Fruit fly (Drosophila melanogaster) whole organism, embryonic: ENCODE data around the gene CG32313.
A peak's percentile ranks its signal among the peaks of the same experiment; 100 is the strongest.

Experiments used
- Atf6 ChIP-seq: fragments of 200-800 bp; sonication (Bioruptor generic); IDR thresholded peaks from 2 replicates; pipeline ENCODE4 v1.3.6; 2022; ENCODE audit warnings: missing biosample characterization, missing genetic modification characterization
- B-H1 ChIP-seq: fragments of 200-800 bp; sonication (Bioruptor generic); IDR thresholded peaks from 3 replicates; pipeline ENCODE4 v1.3.6; 2022; ENCODE audit warnings: missing biosample characterization, missing genetic modification characterization
- CG10543 ChIP-seq: fragments of 200-800 bp; sonication (Bioruptor generic); optimal IDR thresholded peaks from 3 replicates; lab custom pipeline; 2017; ENCODE audit warnings: missing biosample characterization, mild to moderate bottlenecking, missing genetic modification characterization, moderate library complexity
- CG11093 ChIP-seq: fragments of 200-800 bp; sonication (Bioruptor generic); IDR thresholded peaks from 3 replicates; pipeline ENCODE4 v1.3.6; 2022; ENCODE audit warnings: missing biosample characterization, missing genetic modification characterization
- CG12155 ChIP-seq: fragments of 200-800 bp; sonication (Bioruptor generic); optimal IDR thresholded peaks from 3 replicates; lab custom pipeline; 2016; ENCODE audit warnings: missing biosample characterization, missing genetic modification characterization
- CG13775 ChIP-seq: fragments of 200-800 bp; sonication (Bioruptor generic); optimal IDR thresholded peaks from 3 replicates; lab custom pipeline; 2017; ENCODE audit warnings: missing biosample characterization, mild to moderate bottlenecking, missing genetic modification characterization
- CG13894 ChIP-seq: fragments of 200-800 bp; sonication (Bioruptor generic); optimal IDR thresholded peaks from 3 replicates; lab custom pipeline; 2018; ENCODE audit warnings: missing biosample characterization, mild to moderate bottlenecking, missing genetic modification characterization, moderate library complexity
- CG15601 ChIP-seq: fragments of 200-800 bp; sonication (Bioruptor generic); optimal IDR thresholded peaks from 3 replicates; lab custom pipeline; 2019; ENCODE audit warnings: missing biosample characterization, mild to moderate bottlenecking, missing genetic modification characterization, moderate library complexity
- CG16779 ChIP-seq: fragments of 200-800 bp; sonication (Bioruptor generic); IDR thresholded peaks from 2 replicates; pipeline ENCODE4 v1.3.6; 2022; ENCODE audit warnings: missing biosample characterization, missing genetic modification characterization
- CG17359 ChIP-seq: fragments of 200-800 bp; sonication (Bioruptor generic); optimal IDR thresholded peaks from 3 replicates; lab custom pipeline; 2018; ENCODE audit warnings: missing biosample characterization, mild to moderate bottlenecking, missing genetic modification characterization, moderate library complexity
- CG2116 ChIP-seq: fragments of 200-800 bp; sonication (Bioruptor generic); optimal IDR thresholded peaks from 3 replicates; lab custom pipeline; 2018; ENCODE audit warnings: missing biosample characterization, mild to moderate bottlenecking, missing genetic modification characterization
- CG33213 ChIP-seq: fragments of 200-800 bp; sonication (Bioruptor generic); optimal IDR thresholded peaks from 3 replicates; lab custom pipeline; 2016; ENCODE audit warnings: missing biosample characterization, missing genetic modification characterization
- CG5953 ChIP-seq: fragments of 200-800 bp; sonication (Bioruptor generic); IDR thresholded peaks from 2 replicates; pipeline ENCODE4 v1.3.6; 2022; ENCODE audit warnings: missing biosample characterization, missing genetic modification characterization
- CG6689 ChIP-seq: fragments of 200-800 bp; sonication (Bioruptor generic); IDR thresholded peaks from 2 replicates; pipeline ENCODE4 v1.3.6; 2022; ENCODE audit warnings: missing biosample characterization, missing genetic modification characterization
- CG6813 ChIP-seq: fragments of 200-800 bp; sonication (Bioruptor generic); optimal IDR thresholded peaks from 2 replicates; lab custom pipeline; 2017; ENCODE audit warnings: missing biosample characterization, missing genetic modification characterization, mild to moderate bottlenecking, moderate library complexity, missing genetic modification reagents
- CG7839 ChIP-seq: fragments of 200-800 bp; sonication (Bioruptor generic); optimal IDR thresholded peaks from 3 replicates; lab custom pipeline; 2018; ENCODE audit warnings: missing biosample characterization, mild to moderate bottlenecking, missing genetic modification characterization, moderate library complexity
- CG7928 ChIP-seq: fragments of 200-800 bp; sonication (Bioruptor generic); optimal IDR thresholded peaks from 2 replicates; lab custom pipeline; 2017; ENCODE audit warnings: missing biosample characterization, mild to moderate bottlenecking, missing genetic modification characterization
- CG8765 ChIP-seq: fragments of 200-800 bp; sonication (Bioruptor generic); IDR thresholded peaks from 2 replicates; pipeline ENCODE4 v1.3.6; 2022; ENCODE audit warnings: missing biosample characterization, missing genetic modification characterization
- CG9609 ChIP-seq: fragments of 200-800 bp; sonication (Bioruptor generic); optimal IDR thresholded peaks from 3 replicates; lab custom pipeline; 2016; ENCODE audit warnings: missing biosample characterization, missing genetic modification characterization
- CG9817 ChIP-seq: fragments of 200-800 bp; sonication (Bioruptor generic); optimal IDR thresholded peaks from 2 replicates; lab custom pipeline; 2018; ENCODE audit warnings: missing biosample characterization, mild to moderate bottlenecking, missing genetic modification characterization, moderate library complexity
- CkIIα-i1 ChIP-seq: fragments of 200-800 bp; sonication (Bioruptor generic); IDR thresholded peaks from 2 replicates; pipeline ENCODE4 v1.3.6; 2022; ENCODE audit warnings: missing biosample characterization, missing genetic modification characterization
- Dll ChIP-seq: fragments of 200-800 bp; sonication (Bioruptor generic); IDR thresholded peaks from 4 replicates; pipeline ENCODE4 v1.3.6; 2022; ENCODE audit warnings: missing biosample characterization, missing genetic modification characterization; ENCODE audit not compliant: partially characterized antibody
- Eip74EF ChIP-seq, 2 experiments: fragments of 200-800 bp in 1 of 2; fragments of >200 bp in 1 of 2; sonication (Bioruptor generic) in 1 of 2; optimal IDR thresholded peaks; 2 replicates each; lab custom pipeline; 2017 to 2019; ENCODE audit warnings: missing biosample characterization in 2 of 2, missing genetic modification characterization in 2 of 2, mild to moderate bottlenecking in 1 of 2, moderate library complexity in 1 of 2
- Ets65A ChIP-seq: fragments of 200-800 bp; sonication (Bioruptor generic); peaks from one replicate; lab custom pipeline; 2016; ENCODE audit warnings: missing biosample characterization, missing genetic modification characterization
- HLHmδ ChIP-seq: fragments of 200-800 bp; sonication (Bioruptor generic); optimal IDR thresholded peaks from 2 replicates; lab custom pipeline; 2018; ENCODE audit warnings: missing biosample characterization, mild to moderate bottlenecking, missing genetic modification characterization, moderate library complexity
- Hey ChIP-seq: fragments of 200-800 bp; sonication (Bioruptor generic); optimal IDR thresholded peaks from 3 replicates; lab custom pipeline; 2018; ENCODE audit warnings: missing biosample characterization, mild to moderate bottlenecking, missing genetic modification characterization
- MTF-1 ChIP-seq: fragments of 200-800 bp; sonication (Bioruptor generic); optimal IDR thresholded peaks from 2 replicates; lab custom pipeline; 2018; ENCODE audit warnings: missing biosample characterization, mild to moderate bottlenecking, missing genetic modification characterization, borderline replicate concordance
- Nf-YA ChIP-seq: fragments of 200-800 bp; sonication (Bioruptor generic); IDR thresholded peaks from 2 replicates; pipeline ENCODE4 v1.3.6; 2022; ENCODE audit warnings: missing biosample characterization, missing genetic modification characterization
- Sox102F ChIP-seq: fragments of 200-800 bp; sonication (Bioruptor generic); optimal IDR thresholded peaks from 2 replicates; lab custom pipeline; 2018; ENCODE audit warnings: missing biosample characterization, mild to moderate bottlenecking, missing genetic modification characterization, moderate library complexity
- Sry-β ChIP-seq: fragments of 200-800 bp; sonication (Bioruptor generic); optimal IDR thresholded peaks from 2 replicates; lab custom pipeline; 2018; ENCODE audit warnings: missing biosample characterization, mild to moderate bottlenecking, missing genetic modification characterization, moderate library complexity
- Sry-δ ChIP-seq: fragments of 200-800 bp; sonication (Bioruptor generic); optimal IDR thresholded peaks from 2 replicates; lab custom pipeline; 2016; ENCODE audit warnings: missing biosample characterization, missing genetic modification characterization
- Vsx1 ChIP-seq: fragments of 200-800 bp; sonication (Bioruptor generic); optimal IDR thresholded peaks from 2 replicates; lab custom pipeline; 2017; ENCODE audit warnings: missing biosample characterization, mild to moderate bottlenecking, missing genetic modification characterization, missing genetic modification reagents
- ase ChIP-seq: fragments of 200-800 bp; sonication (Bioruptor generic); IDR thresholded peaks from 3 replicates; pipeline ENCODE4 v1.3.6; 2022; ENCODE audit warnings: missing biosample characterization, missing genetic modification characterization
- bab2 ChIP-seq: fragments of 200-800 bp; sonication (Bioruptor generic); optimal IDR thresholded peaks from 2 replicates; lab custom pipeline; 2016; ENCODE audit warnings: missing biosample characterization, missing genetic modification characterization
- btn ChIP-seq: fragments of 200-800 bp; sonication (Bioruptor generic); optimal IDR thresholded peaks from 2 replicates; lab custom pipeline; 2016; ENCODE audit warnings: missing biosample characterization, missing genetic modification characterization
- corto ChIP-seq: fragments of 200-800 bp; sonication (Bioruptor generic); optimal IDR thresholded peaks from 2 replicates; lab custom pipeline; 2016; ENCODE audit warnings: missing biosample characterization, mild to moderate bottlenecking, missing genetic modification characterization, moderate library complexity
- en ChIP-seq: fragments of 200-800 bp; sonication (Bioruptor generic); optimal IDR thresholded peaks from 2 replicates; lab custom pipeline; 2016; ENCODE audit warnings: missing biosample characterization, missing genetic modification characterization
- ftz-f1 ChIP-seq: fragments of 200-800 bp; sonication (Bioruptor generic); optimal IDR thresholded peaks from 2 replicates; lab custom pipeline; 2016; ENCODE audit warnings: missing biosample characterization, missing genetic modification characterization
- gem ChIP-seq: fragments of 200-800 bp; sonication (Bioruptor generic); optimal IDR thresholded peaks from 2 replicates; lab custom pipeline; 2019; ENCODE audit warnings: missing biosample characterization, mild to moderate bottlenecking, missing genetic modification characterization, moderate library complexity
- gsb-n ChIP-seq: fragments of 200-800 bp; sonication (Bioruptor generic); optimal IDR thresholded peaks from 3 replicates; lab custom pipeline; 2018; ENCODE audit warnings: missing biosample characterization, mild to moderate bottlenecking, missing genetic modification characterization
- hkb ChIP-seq, 2 experiments: fragments of 200-800 bp in 1 of 2; fragments of >200 bp in 1 of 2; sonication (Bioruptor generic) in 1 of 2; IDR thresholded peaks in 1 of 2; optimal IDR thresholded peaks in 1 of 2; 2 replicates each; pipeline versions ENCODE4 v1.3.6 to Lab custom; 2017 to 2022; ENCODE audit warnings: missing biosample characterization in 1 of 2, missing genetic modification characterization in 1 of 2
- jing ChIP-seq: fragments of 200-800 bp; sonication (Bioruptor generic); optimal IDR thresholded peaks from 2 replicates; lab custom pipeline; 2018; ENCODE audit warnings: missing biosample characterization, mild to moderate bottlenecking, missing genetic modification characterization
- nau ChIP-seq: fragments of 200-800 bp; sonication (Bioruptor generic); optimal IDR thresholded peaks from 3 replicates; lab custom pipeline; 2017; ENCODE audit warnings: missing biosample characterization, mild to moderate bottlenecking, missing genetic modification characterization, missing genetic modification reagents
- oc ChIP-seq: fragments of 200-800 bp; sonication (Bioruptor generic); optimal IDR thresholded peaks from 2 replicates; lab custom pipeline; 2018; ENCODE audit warnings: missing biosample characterization, mild to moderate bottlenecking, missing genetic modification characterization, moderate library complexity
- peb ChIP-seq: fragments of 200-800 bp; sonication (Bioruptor generic); IDR thresholded peaks from 2 replicates; pipeline ENCODE4 v1.3.6; 2022; ENCODE audit warnings: missing biosample characterization, missing genetic modification characterization
- pum ChIP-seq: fragments of 200-800 bp; sonication (Bioruptor generic); optimal IDR thresholded peaks from 2 replicates; lab custom pipeline; 2016; ENCODE audit warnings: missing biosample characterization, missing genetic modification characterization
- row ChIP-seq: fragments of 200-800 bp; sonication (Bioruptor generic); IDR thresholded peaks from 3 replicates; pipeline ENCODE4 v1.3.6; 2022; ENCODE audit warnings: missing biosample characterization, missing genetic modification characterization
- slou ChIP-seq: fragments of 200-800 bp; sonication (Bioruptor generic); optimal IDR thresholded peaks from 3 replicates; lab custom pipeline; 2016; ENCODE audit warnings: missing biosample characterization, missing genetic modification characterization
- trh ChIP-seq: fragments of 200-800 bp; sonication (Bioruptor generic); optimal IDR thresholded peaks from 2 replicates; lab custom pipeline; 2016; ENCODE audit warnings: missing biosample characterization, missing genetic modification characterization
- unpg ChIP-seq: fragments of 200-800 bp; sonication (Bioruptor generic); optimal IDR thresholded peaks from 3 replicates; lab custom pipeline; 2018; ENCODE audit warnings: missing biosample characterization, mild to moderate bottlenecking, missing genetic modification characterization, moderate library complexity

The CG32313 gene

dm6 chr3L:1549148-1549547, 3.6 kb upstream of the CG32313 start (continued):
- no peak for TF ChIP-seq Hey
- TF ChIP-seq CG7928 (GFP tag; lab: Kevin White, UChicago), result no peak
- no peak for TF ChIP-seq gsb-n (tag; lab: Kevin White, UChicago)
- no peak for TF ChIP-seq MTF-1 (GFP tag; lab: Kevin White, UChicago)
- TF ChIP-seq Sry-δ (GFP tag; lab: Kevin White, UChicago), result no peak
- no peak for TF ChIP-seq oc (tag; lab: Kevin White, UChicago)
- 0 out of 2 replicates have a peak, but pooled peaks have one; percentile 58 for TF ChIP-seq Nf-YA
- no peak for TF ChIP-seq CG2116 (GFP tag; lab: Kevin White, UChicago)
- TF ChIP-seq CG33213 (GFP tag; lab: Kevin White, UChicago), result no peak
- TF ChIP-seq CG6813 (GFP tag; lab: Kevin White, UChicago), result peak; percentile 32
- no peak for TF ChIP-seq CG15601
- TF ChIP-seq B-H1 (GFP tag; lab: Robert Waterston, UW), result peak; percentile 16; the same call in 1 of the 3 replicates
- no peak for TF ChIP-seq nau (GFP tag; lab: Kevin White, UChicago)
- TF ChIP-seq CG12155 (GFP tag; lab: Kevin White, UChicago), result peak; percentile 5
- no peak for TF ChIP-seq ase (GFP tag; lab: Robert Waterston, UW)
- no peak for TF ChIP-seq Dll
- TF ChIP-seq CG9609 (GFP tag; lab: Kevin White, UChicago), result peak; percentile 21
- TF ChIP-seq Sox102F (GFP tag; lab: Kevin White, UChicago), result peak; percentile 49
- no peak for TF ChIP-seq CkIIα-i1
- peak; percentile 54 for TF ChIP-seq row
- no peak for TF ChIP-seq CG8765 (GFP tag; lab: Robert Waterston, UW)
- no peak for TF ChIP-seq Eip74EF (GFP tag; optimal IDR thresholded peaks at IDR 0.05; lab: Kevin White, UChicago)
- peak; percentile 59 for TF ChIP-seq Atf6 (GFP tag; lab: Robert Waterston, UW)
- TF ChIP-seq CG9817, result peak; percentile 2
- no peak for TF ChIP-seq jing (GFP tag; lab: Kevin White, UChicago)
- TF ChIP-seq CG10543 (GFP tag; lab: Kevin White, UChicago), result no peak
- no peak for TF ChIP-seq CG11093 (GFP tag; lab: Robert Waterston, UW)
- TF ChIP-seq pum (GFP tag; lab: Kevin White, UChicago), result no peak
- no peak for TF ChIP-seq Ets65A
- TF ChIP-seq ftz-f1 (GFP tag; lab: Kevin White, UChicago), result no peak
- TF ChIP-seq CG7839 (tag; lab: Kevin White, UChicago), result peak; percentile 32
- TF ChIP-seq CG6689, result 0 out of 2 replicates have a peak, but pooled peaks have one; percentile 20
- TF ChIP-seq en (GFP tag; lab: Kevin White, UChicago), result no peak
- TF ChIP-seq CG17359, result peak; percentile 16
- TF ChIP-seq CG13894 (tag; lab: Kevin White, UChicago), result no peak
- no peak for TF ChIP-seq CG5953 (GFP tag; lab: Robert Waterston, UW)
- TF ChIP-seq trh (GFP tag; lab: Kevin White, UChicago), result no peak
- TF ChIP-seq Sry-β (GFP tag; lab: Kevin White, UChicago), result no peak
- TF ChIP-seq bab2 (GFP tag; lab: Kevin White, UChicago), result peak; percentile 20
- TF ChIP-seq peb (GFP tag; lab: Robert Waterston, UW), result 0 out of 2 replicates have a peak, but pooled peaks have one; percentile 26
- TF ChIP-seq gem, result peak; percentile 46
- peak; percentile 42 for TF ChIP-seq CG13775 (GFP tag; lab: Kevin White, UChicago)
- TF ChIP-seq Vsx1 (GFP tag; lab: Kevin White, UChicago), result no peak
- no peak for TF ChIP-seq CG16779 (GFP tag; lab: Robert Waterston, UW)
- TF ChIP-seq hkb (optimal IDR thresholded peaks at IDR 0.05; lab: Kevin White, UChicago), result no peak
- TF ChIP-seq hkb (GFP tag; IDR thresholded peaks at IDR 0.05; lab: Robert Waterston, UW), result peak; percentile 38; the same call in 1 of the 2 replicates
- no peak for TF ChIP-seq slou (GFP tag; lab: Kevin White, UChicago)
- no peak for TF ChIP-seq corto
- TF ChIP-seq HLHmδ (GFP tag; lab: Kevin White, UChicago), result no peak
- no peak for TF ChIP-seq btn (GFP tag; lab: Kevin White, UChicago)
- peak; percentile 20 for TF ChIP-seq unpg
